Worm (Caenorhabditis elegans) whole organism, mixed stage, embryonic: ENCODE measurements around the gene Y60A3A.8.

Experiments used
- bed-3 ChIP-seq: fragments of 200-800 bp; sonication (Bioruptor generic); optimal IDR thresholded peaks from 3 replicates; lab custom pipeline; 2018; ENCODE audit warnings: mild to moderate bottlenecking, missing genetic modification characterization, moderate library complexity, missing compliant biosample characterization
- ces-1 ChIP-seq: fragments of 150-350 bp; optimal IDR thresholded peaks from 2 replicates; lab custom pipeline; 2014; ENCODE audit warnings: missing biosample characterization, missing genetic modification reagents, missing genetic modification characterization
- elt-1 ChIP-seq: sonication (generic microtip); optimal IDR thresholded peaks from 2 replicates; lab custom pipeline; 2017; ENCODE audit warnings: missing genetic modification characterization, mild to moderate bottlenecking, missing compliant biosample characterization, antibody characterized with exemption, moderate library complexity, borderline replicate concordance; ENCODE audit not compliant: insufficient read depth
- hlh-1 ChIP-seq: fragments of 150-350 bp; optimal IDR thresholded peaks from 2 replicates; lab custom pipeline; 2014; ENCODE audit warnings: missing biosample characterization, missing genetic modification reagents, missing genetic modification characterization
- lsy-2 ChIP-seq: fragments of 150-350 bp; optimal IDR thresholded peaks from 2 replicates; lab custom pipeline; 2014; ENCODE audit warnings: missing biosample characterization, missing genetic modification characterization
- nhr-12 ChIP-seq: fragments of 150-350 bp; optimal IDR thresholded peaks from 2 replicates; lab custom pipeline; 2014; ENCODE audit warnings: missing biosample characterization, missing genetic modification characterization
- nhr-2 ChIP-seq: fragments of 150-350 bp; optimal IDR thresholded peaks from 2 replicates; lab custom pipeline; 2014; ENCODE audit warnings: missing biosample characterization, missing genetic modification characterization
- nhr-237 ChIP-seq: fragments of 150-350 bp; optimal IDR thresholded peaks from 2 replicates; lab custom pipeline; 2014; ENCODE audit warnings: missing biosample characterization, missing genetic modification characterization
- nhr-76 ChIP-seq: sonication (generic microtip); optimal IDR thresholded peaks from 2 replicates; lab custom pipeline; 2017; ENCODE audit warnings: missing biosample characterization, missing genetic modification characterization
- snpc-4 ChIP-seq: fragments of 150-350 bp; optimal IDR thresholded peaks from 2 replicates; lab custom pipeline; 2014; ENCODE audit warnings: missing biosample characterization, missing genetic modification characterization
- sptf-1 ChIP-seq: sonication (generic microtip); optimal IDR thresholded peaks from 2 replicates; lab custom pipeline; 2017; ENCODE audit warnings: mild to moderate bottlenecking, missing genetic modification characterization, moderate library complexity, missing compliant biosample characterization
- ztf-11 ChIP-seq: fragments of 150-350 bp; optimal IDR thresholded peaks from 2 replicates; lab custom pipeline; 2014; ENCODE audit warnings: missing biosample characterization, missing genetic modification characterization

DNA sequence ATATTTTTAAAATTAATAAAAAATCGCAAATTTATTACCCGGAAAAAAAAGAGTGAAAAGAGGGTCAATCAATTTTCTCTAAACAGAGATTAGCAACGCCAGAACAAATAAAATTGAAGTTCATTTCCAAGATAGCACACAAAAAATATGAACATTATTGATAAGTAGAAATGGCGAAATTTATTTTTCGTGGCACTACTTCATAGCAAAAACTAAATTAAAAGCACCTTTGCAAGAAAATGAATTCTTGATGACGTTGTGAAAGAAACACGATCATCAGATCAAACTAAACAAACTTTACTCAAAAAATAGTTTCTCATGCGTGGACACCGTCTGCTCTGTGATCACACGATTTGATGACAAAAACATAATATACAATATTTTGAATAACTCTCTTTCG is 27.2 kb upstream of the Y60A3A.8 start, which contains the start of gene Y60A3A.16:
- TF ChIP-seq ztf-11 (no peak), nhr-12 (tag; lab: Kevin White, UChicago) (no peak), nhr-237 (tag; lab: Kevin White, UChicago) (no peak), nhr-2 (no peak), lsy-2 (no peak), ces-1 (GFP tag; lab: Kevin White, UChicago) (no peak), nhr-76 (tag; lab: Kevin White, UChicago) (no peak), bed-3 (no peak), hlh-1 (no peak), sptf-1 (no peak), elt-1 (tag; lab: Kevin White, UChicago) (no peak), snpc-4 (tag; lab: Kevin White, UChicago) (no peak)
